Fruit fly (Drosophila melanogaster) ovary, adult (tissue): ENCODE measurements around the gene Gdap1.

Source experiments
- CG17801 ChIP-seq: fragments of 200-800 bp; optimal IDR thresholded peaks from 2 replicates; lab custom pipeline; 2019; ENCODE audit warnings: missing biosample characterization, mild to moderate bottlenecking, missing genetic modification characterization, moderate library complexity; ENCODE audit not compliant: partially characterized antibody

The Gdap1 gene

DNA sequence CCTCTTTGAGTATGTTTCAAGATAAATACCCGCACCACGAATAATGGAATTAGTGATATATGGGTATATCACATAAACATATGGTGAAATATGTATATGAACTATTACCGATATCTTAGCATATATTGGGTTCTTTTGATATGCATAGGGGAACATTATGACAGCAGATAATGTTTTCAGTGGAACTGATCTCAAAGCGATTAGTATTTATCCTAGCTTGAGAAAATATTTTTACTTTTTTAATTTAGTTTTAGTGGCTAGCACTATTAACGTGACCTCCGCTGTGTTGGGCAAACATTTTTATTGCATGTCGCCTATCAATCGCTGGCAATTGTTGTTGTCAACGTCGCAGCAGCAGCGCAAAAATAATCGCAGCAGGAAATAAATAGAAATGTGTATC is 46.6 kb downstream of the Gdap1 start:
- peak; percentile 4 for TF ChIP-seq CG17801
